Fruit fly (Drosophila melanogaster) whole organism, prepupa: Measurements from ENCODE around the gene Tpt.

Experiments
- CG10631 ChIP-seq: fragments of 200-800 bp; sonication (Bioruptor generic); optimal IDR thresholded peaks from 2 replicates; lab custom pipeline; 2016; ENCODE audit warnings: missing biosample characterization, missing genetic modification characterization
- CG6163 ChIP-seq: fragments of 200-800 bp; sonication (Bioruptor generic); IDR thresholded peaks from 3 replicates; pipeline ENCODE4 v1.3.6; 2022; ENCODE audit warnings: missing biosample characterization, missing genetic modification characterization
- Ets96B ChIP-seq: fragments of 200-800 bp; optimal IDR thresholded peaks from 2 replicates; lab custom pipeline; 2019; ENCODE audit warnings: missing biosample characterization, mild to moderate bottlenecking, missing genetic modification characterization, moderate library complexity
- Hr39 ChIP-seq: fragments of 200-800 bp; sonication (Bioruptor generic); optimal IDR thresholded peaks from 2 replicates; lab custom pipeline; 2016; ENCODE audit warnings: missing biosample characterization, missing genetic modification characterization
- eg ChIP-seq: fragments of 200-800 bp; sonication (Bioruptor generic); IDR thresholded peaks from 3 replicates; pipeline ENCODE4 v1.3.6; 2022; ENCODE audit warnings: missing biosample characterization, missing genetic modification characterization
- esn ChIP-seq: fragments of 200-800 bp; sonication (Bioruptor generic); optimal IDR thresholded peaks from 2 replicates; lab custom pipeline; 2016; ENCODE audit warnings: missing biosample characterization, mild to moderate bottlenecking, missing genetic modification characterization, moderate library complexity
- fd59A ChIP-seq: fragments of 200-800 bp; sonication (Bioruptor generic); optimal IDR thresholded peaks from 2 replicates; lab custom pipeline; 2017; ENCODE audit warnings: missing biosample characterization, mild to moderate bottlenecking, missing genetic modification characterization, missing genetic modification reagents
- fd85E ChIP-seq: fragments of 200-800 bp; sonication (Bioruptor generic); optimal IDR thresholded peaks from 3 replicates; lab custom pipeline; 2016; ENCODE audit warnings: missing biosample characterization, missing genetic modification characterization
- salr ChIP-seq, 2 experiments: fragments of 200-800 bp; sonication (Bioruptor generic); optimal IDR thresholded peaks; 3 replicates each; lab custom pipeline; 2016 to 2018; ENCODE audit warnings: missing biosample characterization in 2 of 2, missing genetic modification characterization in 2 of 2, mild to moderate bottlenecking in 1 of 2

DNA sequence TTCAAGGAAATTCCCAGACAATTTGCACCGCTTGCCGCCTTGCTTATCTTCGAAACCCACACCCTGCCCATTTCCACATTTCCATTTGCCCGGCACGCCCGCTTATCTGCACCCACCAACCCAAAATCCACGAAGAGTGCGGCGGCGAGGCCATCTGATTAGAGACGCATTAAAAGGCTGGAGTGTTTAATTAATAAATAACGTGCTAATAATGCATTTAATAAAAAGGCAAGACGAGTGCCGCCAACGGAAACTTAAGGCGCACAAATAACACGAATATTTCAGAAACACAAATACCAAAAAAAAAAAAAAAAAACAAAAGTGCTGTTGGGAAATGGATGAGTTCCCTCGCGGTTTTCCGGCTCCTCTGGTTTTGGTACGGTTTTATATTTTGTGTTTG is 47.9 kb upstream of the Tpt start:
- no peak for TF ChIP-seq eg (GFP tag; lab: Robert Waterston, UW)
- TF ChIP-seq Ets96B = no peak
- no peak for TF ChIP-seq fd59A (GFP tag; lab: Kevin White, UChicago)
- TF ChIP-seq Hr39 (GFP tag; lab: Kevin White, UChicago) = no peak
- no peak for TF ChIP-seq CG6163 (GFP tag; lab: Robert Waterston, UW)
- TF ChIP-seq salr (GFP tag; optimal IDR thresholded peaks at IDR 0.05; lab: Kevin White, UChicago) = no peak
- TF ChIP-seq esn (GFP tag; lab: Kevin White, UChicago) = no peak
- no peak for TF ChIP-seq CG10631 (GFP tag; lab: Kevin White, UChicago)
- TF ChIP-seq fd85E (GFP tag; lab: Kevin White, UChicago) = no peak
